Worm (Caenorhabditis elegans) whole organism, midembryonic: ENCODE results near the gene C16C4.18.

Source experiments
- T22C8.4 ChIP-seq: fragments of 200-800 bp; sonication (Bioruptor generic); IDR thresholded peaks from 2 replicates; pipeline ENCODE4 v1.3.6; 2022; ENCODE audit warnings: missing genetic modification characterization, missing compliant biosample characterization
- cog-1 ChIP-seq: sonication (generic microtip); optimal IDR thresholded peaks from 2 replicates; lab custom pipeline; 2016; ENCODE audit warnings: missing genetic modification characterization, missing compliant biosample characterization
- flt-1 ChIP-seq: fragments of 200-800 bp; sonication (Bioruptor generic); IDR thresholded peaks from 2 replicates; pipeline ENCODE4 v1.3.6; 2022; ENCODE audit warnings: missing genetic modification characterization, missing compliant biosample characterization
- med-1 ChIP-seq: sonication (generic microtip); optimal IDR thresholded peaks from 2 replicates; lab custom pipeline; 2017; ENCODE audit warnings: missing genetic modification characterization, mild to moderate bottlenecking, missing compliant biosample characterization, antibody characterized with exemption, missing genetic modification reagents; ENCODE audit not compliant: insufficient read depth
- ref-1 ChIP-seq: fragments of 200-800 bp; sonication (Bioruptor generic); conservative IDR thresholded peaks from 2 replicates; pipeline ENCODE4 v1.3.6; 2022; ENCODE audit warnings: missing genetic modification reagents, missing genetic modification characterization, missing compliant biosample characterization
- tab-1 ChIP-seq: fragments of 200-800 bp; sonication (Bioruptor generic); IDR thresholded peaks from 2 replicates; pipeline ENCODE4 v1.3.6; 2022; ENCODE audit warnings: missing genetic modification characterization, missing compliant biosample characterization
- ztf-23 ChIP-seq: fragments of 200-800 bp; sonication (Bioruptor generic); IDR thresholded peaks from 2 replicates; pipeline ENCODE4 v1.3.6; 2022; ENCODE audit warnings: missing genetic modification reagents, missing genetic modification characterization, missing compliant biosample characterization
- ztf-29 ChIP-seq: fragments of 200-800 bp; sonication (Bioruptor generic); IDR thresholded peaks from 2 replicates; pipeline ENCODE4 v1.3.6; 2022; ENCODE audit warnings: missing genetic modification reagents, missing genetic modification characterization, missing compliant biosample characterization

DNA sequence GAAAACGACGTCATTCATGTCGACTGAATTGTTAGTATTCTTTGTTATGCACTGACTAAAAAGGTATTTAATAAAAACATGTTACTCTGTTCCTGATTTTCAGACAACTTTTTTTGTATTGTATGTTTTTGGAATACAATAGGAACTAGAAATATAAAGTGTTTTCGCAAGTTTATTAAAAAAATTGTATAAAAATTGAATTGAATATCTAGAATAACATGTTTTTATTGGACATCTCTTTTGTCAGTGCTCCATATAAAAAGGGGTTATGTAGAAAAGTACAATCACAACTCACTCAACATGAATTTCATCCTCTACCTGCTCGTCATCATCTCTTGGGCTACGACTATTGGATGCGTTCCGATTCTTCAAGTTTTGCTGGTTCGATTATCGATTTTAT, 34.1 kb upstream of the C16C4.18 start, which contains the start of gene C46F9.5:
- no peak for TF ChIP-seq cog-1
- no peak for TF ChIP-seq ztf-23 (GFP tag; lab: Robert Waterston, UW)
- TF ChIP-seq flt-1 (GFP tag; lab: Robert Waterston, UW), result no peak
- TF ChIP-seq ztf-29, result no peak
- TF ChIP-seq med-1 (GFP tag; lab: Kevin White, UChicago), result no peak
- TF ChIP-seq T22C8.4 (GFP tag; lab: Robert Waterston, UW), result no peak
- TF ChIP-seq ref-1 (GFP tag; lab: Robert Waterston, UW), result no peak
- TF ChIP-seq tab-1 (GFP tag; lab: Robert Waterston, UW), result no peak
